Fruit fly (Drosophila melanogaster) whole organism, embryonic: Measurements from ENCODE around the gene CG13921.

Experiments
- B-H2 ChIP-seq: fragments of 200-800 bp; sonication (Bioruptor generic); optimal IDR thresholded peaks from 2 replicates; lab custom pipeline; 2018; ENCODE audit warnings: missing biosample characterization, mild to moderate bottlenecking, missing genetic modification characterization
- Blimp-1 ChIP-seq: fragments of 200-800 bp; sonication (Bioruptor generic); optimal IDR thresholded peaks from 3 replicates; lab custom pipeline; 2018; ENCODE audit warnings: missing biosample characterization, missing genetic modification characterization, mild to moderate bottlenecking, moderate library complexity, missing genetic modification reagents
- CG11504 ChIP-seq: fragments of 200-800 bp; sonication (Bioruptor generic); optimal IDR thresholded peaks from 3 replicates; lab custom pipeline; 2019; ENCODE audit warnings: missing biosample characterization, mild to moderate bottlenecking, missing genetic modification characterization, moderate library complexity
- CG12659 ChIP-seq: fragments of 200-800 bp; sonication (Bioruptor generic); optimal IDR thresholded peaks from 3 replicates; lab custom pipeline; 2017; ENCODE audit warnings: mild to moderate bottlenecking, missing biosample characterization, missing genetic modification reagents, missing genetic modification characterization
- CG17802 ChIP-seq: fragments of 200-800 bp; sonication (Bioruptor generic); optimal IDR thresholded peaks from 2 replicates; lab custom pipeline; 2018; ENCODE audit warnings: missing biosample characterization, mild to moderate bottlenecking, missing genetic modification characterization, moderate library complexity
- CG18599 ChIP-seq: fragments of 200-800 bp; sonication (Bioruptor generic); optimal IDR thresholded peaks from 3 replicates; lab custom pipeline; 2017; ENCODE audit warnings: missing biosample characterization, missing genetic modification characterization, mild to moderate bottlenecking, moderate library complexity, missing genetic modification reagents
- CG3838 ChIP-seq: fragments of 200-800 bp; sonication (Bioruptor generic); optimal IDR thresholded peaks from 3 replicates; lab custom pipeline; 2016; ENCODE audit warnings: missing biosample characterization, missing genetic modification characterization
- CG6654 ChIP-seq: fragments of 200-800 bp; sonication (Bioruptor generic); optimal IDR thresholded peaks from 2 replicates; lab custom pipeline; 2017; ENCODE audit warnings: missing biosample characterization, mild to moderate bottlenecking, missing genetic modification characterization
- CG8290 ChIP-seq, 3 experiments: fragments of 200-800 bp; sonication (Bioruptor generic); optimal IDR thresholded peaks; 2 replicates each; lab custom pipeline; 2016 to 2019; ENCODE audit warnings: missing biosample characterization in 3 of 3, missing genetic modification characterization in 3 of 3, mild to moderate bottlenecking in 2 of 3, moderate library complexity in 1 of 3
- CG8765 ChIP-seq: fragments of 200-800 bp; sonication (Bioruptor generic); IDR thresholded peaks from 2 replicates; pipeline ENCODE4 v1.3.6; 2022; ENCODE audit warnings: missing biosample characterization, missing genetic modification characterization
- CG9215 ChIP-seq: fragments of 200-800 bp; sonication (Bioruptor generic); IDR thresholded peaks from 2 replicates; pipeline ENCODE4 v1.3.6; 2022; ENCODE audit warnings: missing biosample characterization, missing genetic modification characterization
- CG9727 ChIP-seq: fragments of 200-800 bp; sonication (Bioruptor generic); optimal IDR thresholded peaks from 3 replicates; lab custom pipeline; 2017; ENCODE audit warnings: missing biosample characterization, mild to moderate bottlenecking, missing genetic modification characterization
- D ChIP-seq, 2 experiments: fragments of 200-800 bp in 1 of 2; fragments of >200 bp in 1 of 2; sonication (Bioruptor generic) in 1 of 2; optimal IDR thresholded peaks; 2 replicates in 1 of 2; 3 replicates in 1 of 2; lab custom pipeline; 2017; ENCODE audit warnings: mild to moderate bottlenecking in 1 of 2, missing biosample characterization in 1 of 2, missing genetic modification characterization in 1 of 2, missing genetic modification reagents in 1 of 2
- Deaf1 ChIP-seq: fragments of 200-800 bp; optimal IDR thresholded peaks from 3 replicates; lab custom pipeline; 2019; ENCODE audit warnings: missing biosample characterization, mild to moderate bottlenecking, missing genetic modification characterization, moderate library complexity
- Ets97D ChIP-seq: fragments of 200-800 bp; sonication (Bioruptor generic); optimal IDR thresholded peaks from 3 replicates; lab custom pipeline; 2016; ENCODE audit warnings: missing biosample characterization, missing genetic modification characterization
- Fer2 ChIP-seq: fragments of 200-800 bp; sonication (Bioruptor generic); optimal IDR thresholded peaks from 2 replicates; lab custom pipeline; 2018; ENCODE audit warnings: missing biosample characterization, mild to moderate bottlenecking, missing genetic modification characterization, moderate library complexity
- GATAe ChIP-seq: fragments of 200-800 bp; sonication (Bioruptor generic); conservative IDR thresholded peaks from 2 replicates; pipeline ENCODE4 v1.3.6; 2022; ENCODE audit warnings: missing biosample characterization, missing genetic modification characterization
- HLH54F ChIP-seq: fragments of 200-800 bp; sonication (Bioruptor generic); optimal IDR thresholded peaks from 3 replicates; lab custom pipeline; 2016; ENCODE audit warnings: missing biosample characterization, missing genetic modification characterization
- Nf-YC ChIP-seq: fragments of 200-800 bp; optimal IDR thresholded peaks from 3 replicates; lab custom pipeline; 2019; ENCODE audit warnings: missing biosample characterization, mild to moderate bottlenecking, missing genetic modification characterization, moderate library complexity
- Rfx ChIP-seq: fragments of 200-800 bp; sonication (Bioruptor generic); IDR thresholded peaks from 2 replicates; pipeline ENCODE4 v1.3.6; 2022; ENCODE audit warnings: missing biosample characterization, missing genetic modification characterization
- Scr ChIP-seq: fragments of 200-800 bp; sonication (Bioruptor generic); IDR thresholded peaks from 2 replicates; pipeline ENCODE4 v1.3.6; 2022; ENCODE audit warnings: missing biosample characterization, missing genetic modification characterization; ENCODE audit not compliant: partially characterized antibody
- Sry-β ChIP-seq: fragments of 200-800 bp; sonication (Bioruptor generic); optimal IDR thresholded peaks from 2 replicates; lab custom pipeline; 2018; ENCODE audit warnings: missing biosample characterization, mild to moderate bottlenecking, missing genetic modification characterization, moderate library complexity
- Ssrp ChIP-seq: fragments of 200-800 bp; sonication (Bioruptor generic); optimal IDR thresholded peaks from 2 replicates; lab custom pipeline; 2018; ENCODE audit warnings: missing biosample characterization, mild to moderate bottlenecking, missing genetic modification characterization, moderate library complexity
- Trl ChIP-seq, 3 experiments: fragments of >200 bp in 2 of 3; fragments of 200-800 bp in 1 of 3; sonication (Bioruptor generic) in 1 of 3; optimal IDR thresholded peaks; 2 replicates in 1 of 3; 3 replicates in 2 of 3; lab custom pipeline; 2016 to 2017; ENCODE audit warnings: missing biosample characterization in 1 of 3, missing genetic modification characterization in 1 of 3
- abd-A ChIP-seq: fragments of 200-800 bp; sonication (Bioruptor generic); optimal IDR thresholded peaks from 3 replicates; lab custom pipeline; 2019; ENCODE audit warnings: missing biosample characterization, mild to moderate bottlenecking, missing genetic modification characterization, moderate library complexity
- aop ChIP-seq: fragments of 200-800 bp; sonication (Bioruptor generic); IDR thresholded peaks from 2 replicates; pipeline ENCODE4 v1.3.6; 2022; ENCODE audit warnings: missing biosample characterization, missing genetic modification characterization
- ase ChIP-seq: fragments of 200-800 bp; sonication (Bioruptor generic); IDR thresholded peaks from 3 replicates; pipeline ENCODE4 v1.3.6; 2022; ENCODE audit warnings: missing biosample characterization, missing genetic modification characterization
- ash1 ChIP-seq: fragments of 200-800 bp; sonication (Bioruptor generic); optimal IDR thresholded peaks from 2 replicates; lab custom pipeline; 2018; ENCODE audit warnings: missing biosample characterization, mild to moderate bottlenecking, missing genetic modification characterization
- cg ChIP-seq: fragments of 200-800 bp; sonication (Bioruptor generic); optimal IDR thresholded peaks from 3 replicates; lab custom pipeline; 2019; ENCODE audit warnings: missing biosample characterization, mild to moderate bottlenecking, missing genetic modification characterization, moderate library complexity
- chif ChIP-seq, 2 experiments: fragments of 200-800 bp; sonication (Bioruptor generic); optimal IDR thresholded peaks; 3 replicates each; lab custom pipeline; 2016; ENCODE audit warnings: missing biosample characterization in 2 of 2, missing genetic modification characterization in 2 of 2
- cwo ChIP-seq: fragments of 200-800 bp; sonication (Bioruptor generic); optimal IDR thresholded peaks from 3 replicates; lab custom pipeline; 2017; ENCODE audit warnings: missing biosample characterization, missing genetic modification characterization, mild to moderate bottlenecking, moderate library complexity, missing genetic modification reagents
- dan ChIP-seq: fragments of 200-800 bp; sonication (Bioruptor generic); IDR thresholded peaks from 2 replicates; pipeline ENCODE4 v1.3.6; 2022; ENCODE audit warnings: missing biosample characterization, missing genetic modification characterization
- esg ChIP-seq: fragments of 200-800 bp; sonication (Bioruptor generic); conservative IDR thresholded peaks from 2 replicates; pipeline ENCODE4 v1.3.6; 2022; ENCODE audit warnings: missing biosample characterization, missing genetic modification characterization
- eve ChIP-seq, 2 experiments: fragments of >200 bp; optimal IDR thresholded peaks; 2 replicates each; lab custom pipeline; 2017; ENCODE audit warnings: missing biosample characterization in 2 of 2, missing genetic modification characterization in 2 of 2
- gcm ChIP-seq: fragments of 200-800 bp; sonication (Bioruptor generic); optimal IDR thresholded peaks from 2 replicates; lab custom pipeline; 2019; ENCODE audit warnings: missing biosample characterization, mild to moderate bottlenecking, missing genetic modification characterization, moderate library complexity
- grn ChIP-seq: fragments of 200-800 bp; sonication (Bioruptor generic); optimal IDR thresholded peaks from 3 replicates; lab custom pipeline; 2017; ENCODE audit warnings: missing biosample characterization, missing genetic modification characterization
- ham ChIP-seq: fragments of 200-800 bp; sonication (Bioruptor generic); IDR thresholded peaks from 2 replicates; pipeline ENCODE4 v1.3.6; 2022; ENCODE audit warnings: missing biosample characterization, missing genetic modification characterization
- onecut ChIP-seq: fragments of 200-800 bp; sonication (Bioruptor generic); IDR thresholded peaks from 2 replicates; pipeline ENCODE4 v1.3.6; 2022; ENCODE audit warnings: missing biosample characterization, missing genetic modification characterization
- pum ChIP-seq: fragments of 200-800 bp; sonication (Bioruptor generic); optimal IDR thresholded peaks from 2 replicates; lab custom pipeline; 2016; ENCODE audit warnings: missing biosample characterization, missing genetic modification characterization
- pzg ChIP-seq: fragments of 200-800 bp; sonication (Bioruptor generic); optimal IDR thresholded peaks from 3 replicates; lab custom pipeline; 2018; ENCODE audit warnings: missing biosample characterization, mild to moderate bottlenecking, missing genetic modification characterization, moderate library complexity
- seq ChIP-seq: fragments of 200-800 bp; sonication (Bioruptor generic); IDR thresholded peaks from 2 replicates; pipeline ENCODE4 v1.3.6; 2022; ENCODE audit warnings: missing biosample characterization, missing genetic modification characterization
- slp2 ChIP-seq: fragments of 200-800 bp; sonication (Bioruptor generic); optimal IDR thresholded peaks from 2 replicates; lab custom pipeline; 2016; ENCODE audit warnings: missing biosample characterization, missing genetic modification characterization
- tll ChIP-seq, 2 experiments: fragments of 200-800 bp in 1 of 2; fragments of >200 bp in 1 of 2; sonication (Bioruptor generic) in 1 of 2; optimal IDR thresholded peaks; 2 replicates each; lab custom pipeline; 2017 to 2019; ENCODE audit warnings: missing biosample characterization in 2 of 2, missing genetic modification characterization in 2 of 2, mild to moderate bottlenecking in 1 of 2, moderate library complexity in 1 of 2
- tx ChIP-seq: fragments of 200-800 bp; sonication (Bioruptor generic); optimal IDR thresholded peaks from 2 replicates; lab custom pipeline; 2016; ENCODE audit warnings: missing biosample characterization, missing genetic modification characterization
- unc-4 ChIP-seq: fragments of 200-800 bp; sonication (Bioruptor generic); IDR thresholded peaks from 2 replicates; pipeline ENCODE4 v1.3.6; 2022; ENCODE audit warnings: missing biosample characterization, missing genetic modification characterization; ENCODE audit not compliant: partially characterized antibody
- vvl ChIP-seq: fragments of 200-800 bp; sonication (Bioruptor generic); IDR thresholded peaks from 2 replicates; pipeline ENCODE4 v1.3.6; 2022; ENCODE audit warnings: missing biosample characterization, missing genetic modification characterization

The CG13921 gene

DNA sequence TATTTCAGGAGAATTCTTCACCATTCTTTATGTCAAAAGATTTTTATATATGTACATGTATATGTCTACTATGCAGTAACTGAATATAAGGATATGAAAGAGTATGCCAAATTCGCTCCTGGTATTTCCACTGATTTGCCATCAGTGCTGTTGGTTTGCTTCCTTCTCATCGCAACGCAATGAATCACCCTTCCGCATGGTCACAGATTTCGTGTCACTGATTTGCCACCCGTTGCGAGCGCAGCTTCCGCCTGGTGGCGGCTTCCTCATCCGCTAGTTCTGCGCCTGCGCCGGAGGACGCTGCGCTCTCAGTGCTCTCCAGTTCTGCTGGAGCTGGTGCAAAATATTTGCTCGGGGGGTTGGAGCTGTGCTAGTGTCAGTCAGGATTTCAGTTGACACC lies 1.5 kb downstream of the CG13921 start (continued):
- no peak for TF ChIP-seq pum (GFP tag; lab: Kevin White, UChicago)
- TF ChIP-seq unc-4 (GFP tag; lab: Robert Waterston, UW), result 0 out of 2 replicates have a peak, but pooled peaks have one; percentile 14
- peak; percentile 22 to 32 for TF ChIP-seq Trl (optimal IDR thresholded peaks at IDR 0.05; lab: Kevin White, UChicago)
- no peak for TF ChIP-seq Trl (GFP tag; optimal IDR thresholded peaks at IDR 0.05; lab: Kevin White, UChicago)
- 0 out of 2 replicates have a peak, but pooled peaks have one; percentile 35 for TF ChIP-seq onecut (GFP tag; lab: Robert Waterston, UW)
- TF ChIP-seq CG6654 (GFP tag; lab: Kevin White, UChicago), result no peak
- TF ChIP-seq pzg (GFP tag; lab: Kevin White, UChicago), result peak; percentile 8
- peak; percentile 12 for TF ChIP-seq Nf-YC (tag; lab: Kevin White, UChicago)
- TF ChIP-seq Rfx (GFP tag; lab: Robert Waterston, UW), result 0 out of 2 replicates have a peak, but pooled peaks have one; percentile 15
- peak; percentile 14 for TF ChIP-seq CG18599
- TF ChIP-seq Sry-β (GFP tag; lab: Kevin White, UChicago), result peak; percentile 20
- TF ChIP-seq Ets97D (GFP tag; lab: Kevin White, UChicago), result peak; percentile 49
- peak; percentile 2 for TF ChIP-seq B-H2 (GFP tag; lab: Kevin White, UChicago)
- no peak for TF ChIP-seq CG8290 (GFP tag; optimal IDR thresholded peaks at IDR 0.05; lab: Kevin White, UChicago)
- TF ChIP-seq CG8290 (tag; optimal IDR thresholded peaks at IDR 0.05; lab: Kevin White, UChicago), result peak in 1 of 2 experiments; percentile 46

DNA sequence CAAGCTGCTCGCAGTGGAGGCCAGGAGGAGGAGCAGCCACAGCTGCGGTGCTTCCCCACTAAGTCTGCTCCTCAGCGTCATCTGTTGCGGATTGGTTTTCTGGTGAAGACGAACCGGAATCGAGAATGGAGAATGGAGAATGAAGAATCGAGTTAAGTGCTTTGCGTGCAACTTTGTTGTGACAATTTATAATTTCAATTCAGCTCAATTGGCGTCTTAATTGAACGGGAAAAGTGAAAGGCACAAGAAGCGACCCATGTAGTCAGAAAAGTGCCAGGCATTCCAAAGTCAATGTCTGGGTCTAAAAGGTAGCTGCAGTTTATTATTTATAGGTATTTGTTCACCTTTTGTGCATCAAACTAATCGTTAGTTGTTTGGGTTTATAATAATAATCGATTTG lies 7.6 kb downstream of the CG13921 start:
- TF ChIP-seq HLH54F (GFP tag; lab: Kevin White, UChicago), result no peak
- no peak for TF ChIP-seq abd-A (tag; lab: Kevin White, UChicago)
- TF ChIP-seq tx (GFP tag; lab: Kevin White, UChicago), result no peak
- TF ChIP-seq CG11504 (tag; lab: Kevin White, UChicago), result no peak
- TF ChIP-seq Fer2 (tag; lab: Kevin White, UChicago), result no peak
- no peak for TF ChIP-seq ase (GFP tag; lab: Robert Waterston, UW)
- no peak for TF ChIP-seq CG3838
- TF ChIP-seq CG9727 (GFP tag; lab: Kevin White, UChicago), result no peak

DNA sequence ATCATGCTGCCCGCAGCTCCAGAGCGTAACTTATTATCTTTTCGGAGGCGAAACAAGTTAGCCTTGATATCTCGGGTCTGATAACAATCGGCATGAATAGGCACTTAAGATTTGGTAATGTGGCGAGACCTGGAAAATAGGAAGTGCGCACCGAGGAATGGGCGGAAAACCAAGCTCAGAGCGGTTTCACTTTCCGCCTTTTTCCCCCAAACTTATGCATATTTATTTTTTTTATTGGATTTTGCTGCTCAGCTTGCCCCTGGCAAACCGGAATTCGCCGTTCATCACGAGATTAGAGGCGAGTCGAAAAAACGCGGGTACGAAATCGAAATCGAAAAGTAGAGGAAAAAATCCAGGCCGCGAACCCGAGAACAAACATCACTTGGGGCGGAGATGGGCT lies 8.2 kb downstream of the CG13921 start:
- TF ChIP-seq ase (GFP tag; lab: Robert Waterston, UW) (no peak), CG17802 (tag; lab: Kevin White, UChicago) (no peak), gcm (GFP tag; lab: Kevin White, UChicago) (no peak), D (optimal IDR thresholded peaks at IDR 0.05; lab: Kevin White, UChicago) (no peak), D (GFP tag; optimal IDR thresholded peaks at IDR 0.05; lab: Kevin White, UChicago) (no peak), vvl (GFP tag; lab: Robert Waterston, UW) (peak; percentile 47), slp2 (no peak), Deaf1 (tag; lab: Kevin White, UChicago) (no peak), eve (GFP tag; optimal IDR thresholded peaks at IDR 0.05; lab: Kevin White, UChicago) (no peak), dan (GFP tag; lab: Robert Waterston, UW) (no peak), CG12659 (GFP tag; lab: Kevin White, UChicago) (no peak), chif (GFP tag; optimal IDR thresholded peaks at IDR 0.05; lab: Kevin White, UChicago) (no peak), esg (GFP tag; lab: Robert Waterston, UW) (no peak), ham (no peak), tll (GFP tag; optimal IDR thresholded peaks at IDR 0.05; lab: Kevin White, UChicago) (no peak), ash1 (GFP tag; lab: Kevin White, UChicago) (no peak), GATAe (no peak), cwo (GFP tag; lab: Kevin White, UChicago) (peak; percentile 23), Scr (GFP tag; lab: Robert Waterston, UW) (no peak), CG9215 (GFP tag; lab: Robert Waterston, UW) (no peak), Blimp-1 (peak; percentile 82), cg (GFP tag; lab: Kevin White, UChicago) (no peak), aop (GFP tag; lab: Robert Waterston, UW) (no peak), Ssrp (tag; lab: Kevin White, UChicago) (no peak), grn (GFP tag; lab: Kevin White, UChicago) (peak; percentile 20), CG18599 (no peak), CG8765 (GFP tag; lab: Robert Waterston, UW) (no peak), seq (GFP tag; lab: Robert Waterston, UW) (no peak)
